Worm (Caenorhabditis elegans) whole organism, young adult: ENCODE data around the gene emb-1.

Experiments
- B0035.1 ChIP-seq: sonication (generic microtip); optimal IDR thresholded peaks from 2 replicates; lab custom pipeline; 2016; ENCODE audit warnings: missing genetic modification characterization, mild to moderate bottlenecking, missing compliant biosample characterization, missing genotype, missing genetic modification reagents
- B0261.1 ChIP-seq: sonication (generic microtip); optimal IDR thresholded peaks from 2 replicates; lab custom pipeline; 2016; ENCODE audit warnings: mild to moderate bottlenecking, missing genetic modification characterization, moderate library complexity, missing compliant biosample characterization
- B0336.3 ChIP-seq: fragments of 200-800 bp; sonication (Bioruptor generic); IDR thresholded peaks from 2 replicates; pipeline ENCODE4 v1.3.6; 2022; ENCODE audit warnings: missing genetic modification characterization, missing compliant biosample characterization
- D2030.7 ChIP-seq: fragments of 200-800 bp; sonication (Bioruptor generic); IDR thresholded peaks from 2 replicates; pipeline ENCODE4 v1.3.6; 2022; ENCODE audit warnings: missing genetic modification reagents, missing genetic modification characterization, missing compliant biosample characterization
- F10E7.11 ChIP-seq: sonication (generic microtip); optimal IDR thresholded peaks from 2 replicates; lab custom pipeline; 2017; ENCODE audit warnings: mild to moderate bottlenecking, missing genetic modification characterization, moderate library complexity, missing compliant biosample characterization
- F22D6.2 ChIP-seq: sonication (generic microtip); optimal IDR thresholded peaks from 2 replicates; lab custom pipeline; 2016; ENCODE audit warnings: mild to moderate bottlenecking, missing genetic modification characterization, missing compliant biosample characterization
- F55B11.4 ChIP-seq: sonication (generic microtip); optimal IDR thresholded peaks from 2 replicates; lab custom pipeline; 2016; ENCODE audit warnings: missing compliant biosample characterization, missing genetic modification characterization, borderline replicate concordance; ENCODE audit not compliant: insufficient read depth
- K12H6.12 ChIP-seq: fragments of 200-800 bp; sonication (Bioruptor generic); optimal IDR thresholded peaks from 2 replicates; lab custom pipeline; 2018; ENCODE audit warnings: mild to moderate bottlenecking, missing genetic modification characterization, missing compliant biosample characterization
- Y53F4B.3 ChIP-seq: fragments of 200-800 bp; sonication (Bioruptor generic); IDR thresholded peaks from 2 replicates; pipeline ENCODE4 v1.3.6; 2022; ENCODE audit warnings: missing genetic modification reagents, missing genetic modification characterization, missing compliant biosample characterization
- Y79H2A.3 ChIP-seq: fragments of 200-800 bp; sonication (Bioruptor generic); conservative IDR thresholded peaks from 2 replicates; pipeline ENCODE4 v1.3.6; 2022; ENCODE audit warnings: missing genetic modification reagents, missing genetic modification characterization, missing compliant biosample characterization
- ZK185.1 ChIP-seq: sonication (generic microtip); optimal IDR thresholded peaks from 2 replicates; lab custom pipeline; 2016; ENCODE audit warnings: mild to moderate bottlenecking, missing genetic modification characterization, missing compliant biosample characterization; ENCODE audit not compliant: poor library complexity, severe bottlenecking
- atf-7 ChIP-seq: sonication (generic microtip); optimal IDR thresholded peaks from 2 replicates; lab custom pipeline; 2017; ENCODE audit warnings: mild to moderate bottlenecking, missing genetic modification characterization, missing compliant biosample characterization
- attf-3 ChIP-seq: fragments of 200-800 bp; sonication (Bioruptor generic); conservative IDR thresholded peaks from 2 replicates; pipeline ENCODE4 v1.3.6; 2022; ENCODE audit warnings: missing genetic modification reagents, missing genetic modification characterization, missing compliant biosample characterization
- cebp-2 ChIP-seq: fragments of 200-800 bp; sonication (Bioruptor generic); IDR thresholded peaks from 2 replicates; pipeline ENCODE4 v1.3.6; 2022; ENCODE audit warnings: missing genetic modification characterization, missing compliant biosample characterization
- ceh-40 ChIP-seq: fragments of 200-800 bp; sonication (Bioruptor generic); IDR thresholded peaks from 2 replicates; pipeline ENCODE4 v1.3.6; 2022; ENCODE audit warnings: missing genetic modification characterization, missing compliant biosample characterization
- dox-1 ChIP-seq: fragments of 200-800 bp; sonication (Bioruptor generic); IDR thresholded peaks from 2 replicates; pipeline ENCODE4 v1.3.6; 2022; ENCODE audit warnings: missing genetic modification reagents, missing genetic modification characterization, missing compliant biosample characterization
- egl-18 ChIP-seq: fragments of 200-800 bp; sonication (Bioruptor generic); IDR thresholded peaks from 2 replicates; pipeline ENCODE4 v1.3.6; 2022; ENCODE audit warnings: missing genetic modification reagents, missing genetic modification characterization, missing compliant biosample characterization
- egl-44 ChIP-seq: fragments of 200-800 bp; sonication (Bioruptor generic); IDR thresholded peaks from 2 replicates; pipeline ENCODE4 v1.3.6; 2022; ENCODE audit warnings: missing genetic modification reagents, missing genetic modification characterization, missing compliant biosample characterization
- hlh-12 ChIP-seq: sonication (generic microtip); optimal IDR thresholded peaks from 2 replicates; lab custom pipeline; 2016; ENCODE audit warnings: missing genetic modification characterization, missing compliant biosample characterization
- lag-1 ChIP-seq: fragments of 200-800 bp; sonication (Bioruptor generic); IDR thresholded peaks from 2 replicates; pipeline ENCODE4 v1.3.6; 2022; ENCODE audit warnings: missing genetic modification reagents, missing genetic modification characterization, missing compliant biosample characterization
- let-526 ChIP-seq: fragments of 200-800 bp; sonication (Bioruptor generic); IDR thresholded peaks from 2 replicates; pipeline ENCODE4 v1.3.6; 2022; ENCODE audit warnings: missing genetic modification reagents, missing genetic modification characterization, missing compliant biosample characterization
- let-607 ChIP-seq, 2 experiments: fragments of 200-800 bp in 1 of 2; sonication (Bioruptor generic) in 1 of 2; sonication (generic microtip) in 1 of 2; optimal IDR thresholded peaks; 2 replicates each; lab custom pipeline; 2016 to 2018; ENCODE audit warnings: mild to moderate bottlenecking in 2 of 2, missing compliant biosample characterization in 2 of 2, missing genetic modification characterization in 2 of 2, moderate library complexity in 2 of 2, missing genotype in 1 of 2
- lin-26 ChIP-seq: fragments of 200-800 bp; sonication (Bioruptor generic); IDR thresholded peaks from 2 replicates; pipeline ENCODE4 v1.3.6; 2022; ENCODE audit warnings: missing genetic modification reagents, missing genetic modification characterization, missing compliant biosample characterization
- lin-54 ChIP-seq: fragments of 200-800 bp; sonication (Bioruptor generic); optimal IDR thresholded peaks from 2 replicates; lab custom pipeline; 2018; ENCODE audit warnings: mild to moderate bottlenecking, missing genetic modification characterization, missing compliant biosample characterization
- lsl-1 ChIP-seq: fragments of 200-800 bp; sonication (Bioruptor generic); optimal IDR thresholded peaks from 2 replicates; lab custom pipeline; 2018; ENCODE audit warnings: mild to moderate bottlenecking, missing genetic modification characterization, moderate library complexity, missing compliant biosample characterization
- madf-10 ChIP-seq: sonication (generic microtip); optimal IDR thresholded peaks from 2 replicates; lab custom pipeline; 2016; ENCODE audit warnings: mild to moderate bottlenecking, missing genetic modification characterization, missing compliant biosample characterization
- madf-6 ChIP-seq: fragments of 200-800 bp; sonication (Bioruptor generic); IDR thresholded peaks from 2 replicates; pipeline ENCODE4 v1.3.6; 2022; ENCODE audit warnings: missing genetic modification reagents, missing genetic modification characterization, missing compliant biosample characterization
- mcd-1 ChIP-seq: fragments of 200-800 bp; sonication (Bioruptor generic); IDR thresholded peaks from 2 replicates; pipeline ENCODE4 v1.3.6; 2022; ENCODE audit warnings: missing genetic modification reagents, missing genetic modification characterization, missing compliant biosample characterization
- mel-28 ChIP-seq: sonication (generic microtip); optimal IDR thresholded peaks from 2 replicates; lab custom pipeline; 2016; ENCODE audit warnings: borderline replicate concordance, mild to moderate bottlenecking, missing genetic modification characterization, missing compliant biosample characterization
- nhr-90 ChIP-seq: sonication (generic microtip); optimal IDR thresholded peaks from 2 replicates; lab custom pipeline; 2016; ENCODE audit warnings: missing genotype, mild to moderate bottlenecking, missing genetic modification characterization, missing compliant biosample characterization
- rpc-1 ChIP-seq, 2 experiments: fragments of 150-350 bp in 1 of 2; sonication (generic microtip) in 1 of 2; optimal IDR thresholded peaks; 2 replicates each; lab custom pipeline; 2014 to 2018; ENCODE audit warnings: missing biosample characterization in 1 of 2, missing genetic modification characterization in 1 of 2, missing genetic modification reagents in 1 of 2, missing genotype in 1 of 2
- sea-2 ChIP-seq: fragments of 200-800 bp; sonication (Bioruptor generic); IDR thresholded peaks from 2 replicates; pipeline ENCODE4 v1.3.6; 2022; ENCODE audit warnings: missing genetic modification characterization, missing compliant biosample characterization
- snpc-1.1 ChIP-seq: sonication (generic microtip); optimal IDR thresholded peaks from 2 replicates; lab custom pipeline; 2017; ENCODE audit warnings: missing genetic modification characterization, mild to moderate bottlenecking, missing compliant biosample characterization, antibody characterized with exemption, moderate library complexity, missing genotype, missing genetic modification reagents; ENCODE audit not compliant: insufficient read depth
- snpc-1.3 ChIP-seq: sonication (generic microtip); optimal IDR thresholded peaks from 2 replicates; lab custom pipeline; 2017; ENCODE audit warnings: missing genetic modification characterization, mild to moderate bottlenecking, missing compliant biosample characterization, antibody characterized with exemption, moderate library complexity, missing genotype, missing genetic modification reagents; ENCODE audit not compliant: insufficient read depth
- snpc-4 ChIP-seq, 5 experiments: fragments of 150-350 bp in 1 of 5; sonication (generic microtip) in 4 of 5; optimal IDR thresholded peaks; 2 replicates each; lab custom pipeline; 2014 to 2018; ENCODE audit warnings: missing genetic modification characterization in 5 of 5, missing biosample characterization in 3 of 5, antibody characterized with exemption in 2 of 5, mild to moderate bottlenecking in 2 of 5, missing compliant biosample characterization in 2 of 5, missing genotype in 2 of 5, moderate library complexity in 2 of 5, missing genetic modification reagents in 1 of 5
- zfh-2 ChIP-seq: fragments of 200-800 bp; sonication (Bioruptor generic); conservative IDR thresholded peaks from 2 replicates; pipeline ENCODE4 v1.3.6; 2022; ENCODE audit warnings: missing genetic modification reagents, missing genetic modification characterization, missing compliant biosample characterization
- zim-3 ChIP-seq: sonication (generic microtip); optimal IDR thresholded peaks from 2 replicates; lab custom pipeline; 2017; ENCODE audit warnings: mild to moderate bottlenecking, missing genetic modification characterization, moderate library complexity, missing compliant biosample characterization
- ztf-26 ChIP-seq: sonication (generic microtip); optimal IDR thresholded peaks from 2 replicates; lab custom pipeline; 2017; ENCODE audit warnings: missing genetic modification characterization, missing compliant biosample characterization

emb-1 gene

DNA sequence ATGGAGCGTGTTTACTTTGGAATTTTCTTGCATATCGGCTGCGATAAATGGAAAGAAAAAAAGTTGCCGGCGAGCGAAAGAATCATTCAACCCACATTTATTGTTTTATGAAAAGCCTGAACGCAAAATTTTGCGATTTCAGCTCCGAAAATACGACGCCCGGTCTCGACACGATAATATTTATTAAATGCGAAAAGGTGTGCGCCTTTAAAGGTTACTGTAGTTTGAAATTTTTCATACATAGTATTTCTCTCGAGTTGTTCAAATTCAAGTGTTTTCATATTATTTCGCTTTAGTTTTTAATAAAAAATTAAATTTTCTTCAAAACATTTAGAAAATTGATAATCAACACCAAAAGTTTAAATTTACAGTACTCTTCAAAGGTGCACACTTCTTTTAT is 35.8 kb downstream of the emb-1 start, which contains the start of gene syx-16 (continued):
- peak; percentile 33 for TF ChIP-seq lin-54 (GFP tag; lab: Kevin White, UChicago)
- TF ChIP-seq cebp-2 (GFP tag; lab: Robert Waterston, UW), result no peak
- no peak for TF ChIP-seq K12H6.12 (tag; lab: Kevin White, UChicago)
- no peak for TF ChIP-seq sea-2 (GFP tag; lab: Robert Waterston, UW)
- no peak for TF ChIP-seq rpc-1 (optimal IDR thresholded peaks at IDR 0.05; lab: Kevin White, UChicago)
- no peak for TF ChIP-seq rpc-1 (tag; optimal IDR thresholded peaks at IDR 0.05; lab: Kevin White, UChicago)
- peak; percentile 27; the same call in 1 of the 2 replicates for TF ChIP-seq dox-1
- TF ChIP-seq mcd-1 (GFP tag; lab: Robert Waterston, UW), result no peak
- peak; percentile 35; the same call in 1 of the 2 replicates for TF ChIP-seq D2030.7 (GFP tag; lab: Robert Waterston, UW)
- TF ChIP-seq egl-18 (GFP tag; lab: Robert Waterston, UW), result no peak
- TF ChIP-seq Y79H2A.3 (GFP tag; lab: Robert Waterston, UW), result no peak
- peak; percentile 93 for TF ChIP-seq madf-6
- no peak for TF ChIP-seq madf-10 (tag; lab: Kevin White, UChicago)
- no peak for TF ChIP-seq snpc-4 (GFP tag; optimal IDR thresholded peaks at IDR 0.05; lab: Kevin White, UChicago)
- TF ChIP-seq snpc-4 (tag; optimal IDR thresholded peaks at IDR 0.05; lab: Kevin White, UChicago), result no peak
- peak; percentile 83 for TF ChIP-seq lsl-1 (GFP tag; lab: Kevin White, UChicago)
- no peak for TF ChIP-seq zfh-2 (GFP tag; lab: Robert Waterston, UW)
- no peak for TF ChIP-seq F10E7.11 (tag; lab: Kevin White, UChicago)
- no peak for TF ChIP-seq B0336.3 (GFP tag; lab: Robert Waterston, UW)
- no peak for TF ChIP-seq F55B11.4
- no peak for TF ChIP-seq Y53F4B.3
- no peak for TF ChIP-seq let-607 (tag; optimal IDR thresholded peaks at IDR 0.05; lab: Kevin White, UChicago)
- no peak for TF ChIP-seq mel-28
- no peak for TF ChIP-seq B0261.1
- no peak for TF ChIP-seq lin-26 (GFP tag; lab: Robert Waterston, UW)
- no peak for TF ChIP-seq egl-44
- TF ChIP-seq zim-3 (tag; lab: Kevin White, UChicago), result no peak
- no peak for TF ChIP-seq snpc-1.1 (tag; lab: Kevin White, UChicago)
- TF ChIP-seq ztf-26, result no peak
- TF ChIP-seq ceh-40 (GFP tag; lab: Robert Waterston, UW), result no peak
- no peak for TF ChIP-seq ZK185.1 (tag; lab: Kevin White, UChicago)

DNA sequence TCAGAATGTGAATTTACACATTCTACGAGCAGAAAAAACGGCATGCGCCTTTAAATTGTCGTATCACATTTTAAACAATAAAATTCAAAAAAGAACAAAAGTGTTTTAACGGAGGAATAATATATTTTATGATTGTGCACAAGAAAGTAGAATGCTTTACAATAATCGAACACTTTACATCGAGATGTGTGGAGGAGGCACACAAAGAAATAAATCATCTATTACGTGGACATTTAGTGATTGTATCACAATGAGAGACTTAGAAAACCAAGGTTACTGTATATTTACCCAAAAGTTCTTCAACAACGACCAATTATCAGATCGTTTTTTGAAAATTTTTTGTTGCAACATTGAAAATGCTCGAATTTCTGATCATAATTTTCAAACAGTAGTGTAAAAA is 37.0 kb downstream of the emb-1 start:
- TF ChIP-seq hlh-12, result no peak
- TF ChIP-seq F22D6.2 (tag; lab: Kevin White, UChicago), result no peak
- no peak for TF ChIP-seq lag-1
- no peak for TF ChIP-seq D2030.7 (GFP tag; lab: Robert Waterston, UW)
- no peak for TF ChIP-seq B0035.1 (tag; lab: Kevin White, UChicago)
- no peak for TF ChIP-seq snpc-1.3 (tag; lab: Kevin White, UChicago)
- no peak for TF ChIP-seq atf-7 (tag; lab: Kevin White, UChicago)
- TF ChIP-seq mel-28, result no peak
- no peak for TF ChIP-seq attf-3 (GFP tag; lab: Robert Waterston, UW)
- no peak for TF ChIP-seq nhr-90 (tag; lab: Kevin White, UChicago)
- no peak for TF ChIP-seq let-526 (GFP tag; lab: Robert Waterston, UW)
